Worm (Caenorhabditis elegans) whole organism, L2 larva: ENCODE results near the gene srg-34.

Experiments
- ZK546.5 ChIP-seq: sonication (generic microtip); optimal IDR thresholded peaks from 2 replicates; lab custom pipeline; 2017; ENCODE audit warnings: missing biosample characterization, missing genetic modification characterization
- aly-2 ChIP-seq: fragments of 150-350 bp; optimal IDR thresholded peaks from 2 replicates; lab custom pipeline; 2014; ENCODE audit warnings: missing biosample characterization, missing genetic modification characterization
- ceh-82 ChIP-seq: fragments of 150-350 bp; optimal IDR thresholded peaks from 2 replicates; lab custom pipeline; 2014; ENCODE audit warnings: missing biosample characterization, missing genetic modification characterization
- zag-1 ChIP-seq: fragments of 150-350 bp; optimal IDR thresholded peaks from 2 replicates; lab custom pipeline; 2014; ENCODE audit warnings: missing biosample characterization, missing genetic modification characterization

DNA sequence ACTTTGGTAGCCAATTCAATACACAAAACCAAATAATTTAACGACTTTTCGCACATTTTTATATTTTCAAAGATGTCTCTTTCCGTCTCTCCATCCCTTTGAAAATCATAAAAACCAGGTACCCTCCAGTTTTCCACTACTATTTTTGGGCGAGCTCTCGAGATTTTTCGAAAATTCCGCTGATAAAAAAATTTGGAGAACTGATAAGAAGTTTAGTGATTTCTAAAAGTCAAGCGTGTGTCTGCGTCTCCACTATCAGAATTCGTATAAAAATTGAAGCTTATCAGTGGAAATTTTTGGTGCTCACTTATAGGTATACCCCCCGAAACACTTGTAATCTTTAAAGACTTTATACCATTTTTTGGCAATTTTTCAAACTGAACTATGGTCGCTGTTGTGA is 48.2 kb downstream of the srg-34 start, which contains the start of gene hmit-1.1:
- TF ChIP-seq zag-1 (tag; lab: Kevin White, UChicago) (no peak), aly-2 (no peak), ceh-82 (tag; lab: Kevin White, UChicago) (no peak), ZK546.5 (tag; lab: Kevin White, UChicago) (no peak)
